Fruit fly (Drosophila melanogaster) whole organism, embryonic: ENCODE results near the gene GstT4.
A peak's percentile ranks its signal among the peaks of the same experiment; 100 is the strongest.

Experiments used
- Adf1 ChIP-seq: fragments of 200-800 bp; sonication (Bioruptor generic); IDR thresholded peaks from 2 replicates; pipeline ENCODE4 v1.3.6; 2022; ENCODE audit warnings: missing biosample characterization, missing genetic modification characterization
- BEAF-32 ChIP-seq: fragments of 200-800 bp; sonication (Bioruptor generic); optimal IDR thresholded peaks from 3 replicates; lab custom pipeline; 2017; ENCODE audit warnings: missing biosample characterization, missing genetic modification characterization, mild to moderate bottlenecking, moderate library complexity, missing genetic modification reagents
- CG12071 ChIP-seq: fragments of 200-800 bp; sonication (Bioruptor generic); optimal IDR thresholded peaks from 3 replicates; lab custom pipeline; 2018; ENCODE audit warnings: missing biosample characterization, mild to moderate bottlenecking, missing genetic modification characterization
- CG12942 ChIP-seq: fragments of 200-800 bp; sonication (Bioruptor generic); optimal IDR thresholded peaks from 3 replicates; lab custom pipeline; 2016; ENCODE audit warnings: missing biosample characterization, missing genetic modification characterization
- CG13287 ChIP-seq: fragments of 200-800 bp; sonication (Bioruptor generic); IDR thresholded peaks from 2 replicates; pipeline ENCODE4 v1.3.6; 2022; ENCODE audit warnings: missing biosample characterization, missing genetic modification characterization; ENCODE audit not compliant: partially characterized antibody
- CG14860 ChIP-seq: fragments of 200-800 bp; sonication (Bioruptor generic); IDR thresholded peaks from 3 replicates; pipeline ENCODE4 v1.3.6; 2022; ENCODE audit warnings: missing biosample characterization, missing genetic modification characterization; ENCODE audit not compliant: partially characterized antibody
- CG15601 ChIP-seq: fragments of 200-800 bp; sonication (Bioruptor generic); optimal IDR thresholded peaks from 3 replicates; lab custom pipeline; 2019; ENCODE audit warnings: missing biosample characterization, mild to moderate bottlenecking, missing genetic modification characterization, moderate library complexity
- CG15696 ChIP-seq: fragments of 200-800 bp; sonication (Bioruptor generic); optimal IDR thresholded peaks from 2 replicates; lab custom pipeline; 2019; ENCODE audit warnings: missing biosample characterization, mild to moderate bottlenecking, missing genetic modification characterization, moderate library complexity
- CG16813 ChIP-seq: fragments of 200-800 bp; sonication (Bioruptor generic); IDR thresholded peaks from 3 replicates; pipeline ENCODE4 v1.3.6; 2022; ENCODE audit warnings: missing biosample characterization, missing genetic modification characterization; ENCODE audit not compliant: partially characterized antibody
- CG18476 ChIP-seq: fragments of 200-800 bp; sonication (Bioruptor generic); optimal IDR thresholded peaks from 2 replicates; lab custom pipeline; 2016; ENCODE audit warnings: missing biosample characterization, mild to moderate bottlenecking, missing genetic modification characterization
- CG18619 ChIP-seq: fragments of 200-800 bp; sonication (Bioruptor generic); optimal IDR thresholded peaks from 3 replicates; lab custom pipeline; 2017; ENCODE audit warnings: missing biosample characterization, mild to moderate bottlenecking, missing genetic modification characterization
- CG34224 ChIP-seq: fragments of 200-800 bp; sonication (Bioruptor generic); IDR thresholded peaks from 3 replicates; pipeline ENCODE4 v1.3.6; 2022; ENCODE audit warnings: missing biosample characterization, missing genetic modification characterization; ENCODE audit not compliant: partially characterized antibody
- CG5180 ChIP-seq: fragments of 200-800 bp; sonication (Bioruptor generic); optimal IDR thresholded peaks from 3 replicates; lab custom pipeline; 2017; ENCODE audit warnings: missing biosample characterization, missing genetic modification characterization, mild to moderate bottlenecking, moderate library complexity, missing genetic modification reagents
- CG6683 ChIP-seq: fragments of 200-800 bp; sonication (Bioruptor generic); optimal IDR thresholded peaks from 2 replicates; lab custom pipeline; 2017; ENCODE audit warnings: missing biosample characterization, mild to moderate bottlenecking, missing genetic modification characterization, missing genetic modification reagents
- CG6765 ChIP-seq: fragments of 200-800 bp; sonication (Bioruptor generic); optimal IDR thresholded peaks from 3 replicates; lab custom pipeline; 2017; ENCODE audit warnings: missing biosample characterization, mild to moderate bottlenecking, missing genetic modification characterization
- CG6791 ChIP-seq: fragments of 200-800 bp; sonication (Bioruptor generic); IDR thresholded peaks from 3 replicates; pipeline ENCODE4 v1.3.6; 2022; ENCODE audit warnings: missing biosample characterization, missing genetic modification characterization; ENCODE audit not compliant: partially characterized antibody
- CG7786 ChIP-seq: fragments of 200-800 bp; sonication (Bioruptor generic); optimal IDR thresholded peaks from 2 replicates; lab custom pipeline; 2016; ENCODE audit warnings: missing biosample characterization, missing genetic modification characterization
- CG8944 ChIP-seq: fragments of 200-800 bp; sonication (Bioruptor generic); optimal IDR thresholded peaks from 3 replicates; lab custom pipeline; 2016; ENCODE audit warnings: missing biosample characterization, missing genetic modification characterization
- CG9215 ChIP-seq: fragments of 200-800 bp; sonication (Bioruptor generic); IDR thresholded peaks from 2 replicates; pipeline ENCODE4 v1.3.6; 2022; ENCODE audit warnings: missing biosample characterization, missing genetic modification characterization
- CG9817 ChIP-seq: fragments of 200-800 bp; sonication (Bioruptor generic); optimal IDR thresholded peaks from 2 replicates; lab custom pipeline; 2018; ENCODE audit warnings: missing biosample characterization, mild to moderate bottlenecking, missing genetic modification characterization, moderate library complexity
- Doc3 ChIP-seq: fragments of 200-800 bp; sonication (Bioruptor generic); IDR thresholded peaks from 3 replicates; pipeline ENCODE4 v1.3.6; 2022; ENCODE audit warnings: missing biosample characterization, missing genetic modification characterization; ENCODE audit not compliant: partially characterized antibody
- Ets97D ChIP-seq: fragments of 200-800 bp; sonication (Bioruptor generic); optimal IDR thresholded peaks from 3 replicates; lab custom pipeline; 2016; ENCODE audit warnings: missing biosample characterization, missing genetic modification characterization
- Hmr ChIP-seq: fragments of 200-800 bp; sonication (Bioruptor generic); optimal IDR thresholded peaks from 3 replicates; lab custom pipeline; 2017; ENCODE audit warnings: mild to moderate bottlenecking, missing biosample characterization, missing genetic modification reagents, missing genetic modification characterization
- Jarid2 ChIP-seq: fragments of 200-800 bp; sonication (Bioruptor generic); optimal IDR thresholded peaks from 3 replicates; lab custom pipeline; 2017; ENCODE audit warnings: mild to moderate bottlenecking, missing biosample characterization, missing genetic modification reagents, missing genetic modification characterization
- Lim3 ChIP-seq: fragments of 200-800 bp; sonication (Bioruptor generic); IDR thresholded peaks from 2 replicates; pipeline ENCODE4 v1.3.6; 2022; ENCODE audit warnings: missing biosample characterization, missing genetic modification characterization
- Nf-YC ChIP-seq: fragments of 200-800 bp; optimal IDR thresholded peaks from 3 replicates; lab custom pipeline; 2019; ENCODE audit warnings: missing biosample characterization, mild to moderate bottlenecking, missing genetic modification characterization, moderate library complexity
- Scr ChIP-seq: fragments of 200-800 bp; sonication (Bioruptor generic); IDR thresholded peaks from 2 replicates; pipeline ENCODE4 v1.3.6; 2022; ENCODE audit warnings: missing biosample characterization, missing genetic modification characterization; ENCODE audit not compliant: partially characterized antibody
- Sox100B ChIP-seq: fragments of 200-800 bp; sonication (Bioruptor generic); optimal IDR thresholded peaks from 3 replicates; lab custom pipeline; 2018; ENCODE audit warnings: missing biosample characterization, mild to moderate bottlenecking, missing genetic modification characterization
- Xbp1 ChIP-seq: fragments of 200-800 bp; sonication (Bioruptor generic); optimal IDR thresholded peaks from 3 replicates; lab custom pipeline; 2016; ENCODE audit warnings: missing biosample characterization, mild to moderate bottlenecking, missing genetic modification characterization
- abd-A ChIP-seq: fragments of 200-800 bp; sonication (Bioruptor generic); optimal IDR thresholded peaks from 3 replicates; lab custom pipeline; 2019; ENCODE audit warnings: missing biosample characterization, mild to moderate bottlenecking, missing genetic modification characterization, moderate library complexity
- ato ChIP-seq: fragments of 200-800 bp; sonication (Bioruptor generic); IDR thresholded peaks from 2 replicates; pipeline ENCODE4 v1.3.6; 2022; ENCODE audit warnings: missing biosample characterization, missing genetic modification characterization; ENCODE audit not compliant: partially characterized antibody
- bbx ChIP-seq: fragments of 200-800 bp; sonication (Bioruptor generic); IDR thresholded peaks from 2 replicates; pipeline ENCODE4 v1.3.6; 2022; ENCODE audit warnings: missing biosample characterization, missing genetic modification characterization; ENCODE audit not compliant: partially characterized antibody
- cas ChIP-seq: fragments of 200-800 bp; sonication (Bioruptor generic); IDR thresholded peaks from 2 replicates; pipeline ENCODE4 v1.3.6; 2022; ENCODE audit warnings: missing biosample characterization, missing genetic modification characterization
- crol ChIP-seq: fragments of 200-800 bp; sonication (Bioruptor generic); IDR thresholded peaks from 2 replicates; pipeline ENCODE4 v1.3.6; 2022; ENCODE audit warnings: missing biosample characterization, missing genetic modification characterization
- fu2 ChIP-seq: fragments of 200-800 bp; sonication (Bioruptor generic); optimal IDR thresholded peaks from 2 replicates; lab custom pipeline; 2016; ENCODE audit warnings: missing biosample characterization, missing genetic modification characterization
- hbn ChIP-seq: fragments of 200-800 bp; sonication (Bioruptor generic); IDR thresholded peaks from 2 replicates; pipeline ENCODE4 v1.3.6; 2022; ENCODE audit warnings: missing biosample characterization, missing genetic modification characterization; ENCODE audit not compliant: partially characterized antibody
- hth ChIP-seq: fragments of >200 bp; optimal IDR thresholded peaks from 2 replicates; lab custom pipeline; 2017; ENCODE audit warnings: inconsistent platforms
- knrl ChIP-seq: fragments of 200-800 bp; sonication (Bioruptor generic); IDR thresholded peaks from 3 replicates; pipeline ENCODE4 v1.3.6; 2022; ENCODE audit warnings: missing biosample characterization, missing genetic modification characterization; ENCODE audit not compliant: partially characterized antibody
- lab ChIP-seq: fragments of 200-800 bp; sonication (Bioruptor generic); optimal IDR thresholded peaks from 3 replicates; lab custom pipeline; 2017; ENCODE audit warnings: missing biosample characterization, missing genetic modification characterization, mild to moderate bottlenecking, moderate library complexity, missing genetic modification reagents
- nerfin-2 ChIP-seq: fragments of 200-800 bp; sonication (Bioruptor generic); IDR thresholded peaks from 2 replicates; pipeline ENCODE4 v1.3.6; 2022; ENCODE audit warnings: missing biosample characterization, missing genetic modification characterization; ENCODE audit not compliant: partially characterized antibody
- pan ChIP-seq, 4 experiments: fragments of >200 bp in 3 of 4; fragments of 200-800 bp in 1 of 4; sonication (Bioruptor generic) in 1 of 4; optimal IDR thresholded peaks in 3 of 4; IDR thresholded peaks in 1 of 4; 2 replicates each; pipeline versions ENCODE4 v1.3.6 to Lab custom; 2017 to 2022; ENCODE audit warnings: missing biosample characterization in 2 of 4, missing genetic modification characterization in 2 of 4, mixed read lengths in 1 of 4
- row ChIP-seq: fragments of 200-800 bp; sonication (Bioruptor generic); IDR thresholded peaks from 3 replicates; pipeline ENCODE4 v1.3.6; 2022; ENCODE audit warnings: missing biosample characterization, missing genetic modification characterization
- sens ChIP-seq: fragments of 200-800 bp; sonication (Bioruptor generic); peaks from one replicate; lab custom pipeline; 2016; ENCODE audit warnings: missing biosample characterization, missing genetic modification characterization
- tna ChIP-seq: fragments of 200-800 bp; sonication (Bioruptor generic); IDR thresholded peaks from 2 replicates; pipeline ENCODE4 v1.3.6; 2022; ENCODE audit warnings: missing biosample characterization, missing genetic modification characterization; ENCODE audit not compliant: partially characterized antibody
- unc-4 ChIP-seq: fragments of 200-800 bp; sonication (Bioruptor generic); IDR thresholded peaks from 2 replicates; pipeline ENCODE4 v1.3.6; 2022; ENCODE audit warnings: missing biosample characterization, missing genetic modification characterization; ENCODE audit not compliant: partially characterized antibody
- vnd ChIP-seq: fragments of 200-800 bp; sonication (Bioruptor generic); IDR thresholded peaks from 3 replicates; pipeline ENCODE4 v1.3.6; 2022; ENCODE audit warnings: missing biosample characterization, missing genetic modification characterization; ENCODE audit not compliant: partially characterized antibody

The GstT4 gene

dm6 chrX:13358240-13358799 lies 46.2 kb upstream of the GstT4 start (continued):
- TF ChIP-seq crol (GFP tag; lab: Robert Waterston, UW), result 0 out of 2 replicates have a peak, but pooled peaks have one; percentile 1
- no peak for TF ChIP-seq CG12942 (GFP tag; lab: Kevin White, UChicago)
- TF ChIP-seq BEAF-32, result peak; percentile 59
- TF ChIP-seq Ets97D (GFP tag; lab: Kevin White, UChicago), result no peak
- TF ChIP-seq Doc3 (GFP tag; lab: Robert Waterston, UW), result peak; percentile 51; the same call in 2 of the 3 replicates
- TF ChIP-seq Scr (GFP tag; lab: Robert Waterston, UW), result peak; percentile 71
- peak; percentile 21; the same call in 1 of the 2 replicates for TF ChIP-seq tna (GFP tag; lab: Robert Waterston, UW)
- peak; percentile 61 for TF ChIP-seq row (GFP tag; lab: Robert Waterston, UW)
- peak; percentile 50; the same call in 1 of the 2 replicates for TF ChIP-seq nerfin-2 (GFP tag; lab: Robert Waterston, UW)
- peak; percentile 32 for TF ChIP-seq Nf-YC (tag; lab: Kevin White, UChicago)
- TF ChIP-seq CG15601 (tag; lab: Kevin White, UChicago), result no peak
- no peak for TF ChIP-seq CG6683 (GFP tag; lab: Kevin White, UChicago)
- peak; percentile 44; the same call in 1 of the 3 replicates for TF ChIP-seq CG6791 (GFP tag; lab: Robert Waterston, UW)
- TF ChIP-seq Adf1 (GFP tag; lab: Robert Waterston, UW), result no peak
- no peak for TF ChIP-seq sens
- TF ChIP-seq abd-A (tag; lab: Kevin White, UChicago), result peak; percentile 21
- 0 out of 2 replicates have a peak, but pooled peaks have one; percentile 11 for TF ChIP-seq bbx
- TF ChIP-seq CG8944 (GFP tag; lab: Kevin White, UChicago), result no peak
- no peak for TF ChIP-seq CG7786
- peak; percentile 69 for TF ChIP-seq unc-4 (GFP tag; lab: Robert Waterston, UW)
- peak; percentile 68 for TF ChIP-seq CG13287 (GFP tag; lab: Robert Waterston, UW)
- no peak for TF ChIP-seq Hmr (GFP tag; lab: Kevin White, UChicago)
- TF ChIP-seq Xbp1, result no peak
- peak; percentile 25; the same call in 2 of the 3 replicates for TF ChIP-seq CG34224 (GFP tag; lab: Robert Waterston, UW)
- peak; percentile 62; the same call in 2 of the 3 replicates for TF ChIP-seq knrl (GFP tag; lab: Robert Waterston, UW)
- TF ChIP-seq vnd (GFP tag; lab: Robert Waterston, UW), result peak; percentile 35; the same call in 1 of the 3 replicates
- TF ChIP-seq hth (lab: Kevin White, UChicago), result no peak
- peak; percentile 68 for TF ChIP-seq CG16813 (GFP tag; lab: Robert Waterston, UW)
- 0 out of 2 replicates have a peak, but pooled peaks have one; percentile 18 for TF ChIP-seq CG9215 (GFP tag; lab: Robert Waterston, UW)
- 0 out of 3 replicates have a peak, but pooled peaks have one; percentile 45 for TF ChIP-seq CG14860 (GFP tag; lab: Robert Waterston, UW)

dm6 chrX:13358948-13359347 lies 45.6 kb upstream of the GstT4 start, which contains the start of gene Syt12:
TSS of gene Syt12 (plus strand) at chrX:13359248.
- TF ChIP-seq CG18619, result no peak
- no peak for TF ChIP-seq hbn (GFP tag; lab: Robert Waterston, UW)
- no peak for TF ChIP-seq lab
- TF ChIP-seq CG6765, result no peak
- TF ChIP-seq CG12071, result peak; percentile 4
- TF ChIP-seq cas (GFP tag; lab: Robert Waterston, UW), result no peak
- TF ChIP-seq CG15696 (tag; lab: Kevin White, UChicago), result no peak
- TF ChIP-seq ato (GFP tag; lab: Robert Waterston, UW), result no peak
- TF ChIP-seq CG9817 (tag; lab: Kevin White, UChicago), result no peak
- no peak for TF ChIP-seq Jarid2
- no peak for TF ChIP-seq Sox100B (GFP tag; lab: Kevin White, UChicago)
- no peak for TF ChIP-seq Lim3
- TF ChIP-seq bbx, result no peak
- TF ChIP-seq CG18476 (GFP tag; lab: Kevin White, UChicago), result no peak
- no peak for TF ChIP-seq fu2 (GFP tag; lab: Kevin White, UChicago)
- no peak for TF ChIP-seq CG5180 (GFP tag; lab: Kevin White, UChicago)
- TF ChIP-seq Ets97D (GFP tag; lab: Kevin White, UChicago), result peak; percentile 46
- no peak for TF ChIP-seq BEAF-32
- no peak for TF ChIP-seq pan (optimal IDR thresholded peaks at IDR 0.05; lab: Kevin White, UChicago)
- no peak for TF ChIP-seq pan (GFP tag; optimal IDR thresholded peaks at IDR 0.05 in 1 of 2, IDR thresholded peaks at IDR 0.05 in 1 of 2)
